Fruit fly (Drosophila melanogaster): ENCODE results near the gene CG18675.

Gene CG18675

DNA sequence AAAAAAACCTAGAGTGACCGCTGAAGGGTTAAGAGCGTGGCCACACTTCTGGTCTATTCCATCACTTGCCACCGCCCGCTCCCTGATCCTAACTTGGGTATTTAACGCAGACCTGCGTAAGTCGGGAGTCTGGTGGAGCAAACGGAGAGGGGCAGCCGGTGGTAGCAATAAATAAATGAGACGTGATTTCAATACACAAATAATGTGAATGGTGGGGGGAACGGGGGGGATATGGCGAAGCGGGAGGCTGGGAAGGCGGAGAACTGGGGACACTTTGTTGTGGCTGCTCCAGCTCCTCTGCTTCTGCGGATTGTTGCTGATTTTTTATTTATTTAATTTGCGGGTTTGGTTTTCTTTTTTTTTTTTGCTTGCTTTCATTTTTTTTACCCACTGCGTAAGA lies 15.8 kb upstream of the CG18675 start:
- TF ChIP-seq pan (optimal IDR thresholded peaks at IDR 0.05): no peak
- TF ChIP-seq psq (optimal IDR thresholded peaks at IDR 0.05): no peak
- no peak for TF ChIP-seq usp (GFP tag; optimal IDR thresholded peaks at IDR 0.05)
- no peak for TF ChIP-seq Dll (optimal IDR thresholded peaks at IDR 0.05)
- no peak for TF ChIP-seq EcR (GFP tag; optimal IDR thresholded peaks at IDR 0.05)
- TF ChIP-seq CG8478 (optimal IDR thresholded peaks at IDR 0.05): no peak

DNA sequence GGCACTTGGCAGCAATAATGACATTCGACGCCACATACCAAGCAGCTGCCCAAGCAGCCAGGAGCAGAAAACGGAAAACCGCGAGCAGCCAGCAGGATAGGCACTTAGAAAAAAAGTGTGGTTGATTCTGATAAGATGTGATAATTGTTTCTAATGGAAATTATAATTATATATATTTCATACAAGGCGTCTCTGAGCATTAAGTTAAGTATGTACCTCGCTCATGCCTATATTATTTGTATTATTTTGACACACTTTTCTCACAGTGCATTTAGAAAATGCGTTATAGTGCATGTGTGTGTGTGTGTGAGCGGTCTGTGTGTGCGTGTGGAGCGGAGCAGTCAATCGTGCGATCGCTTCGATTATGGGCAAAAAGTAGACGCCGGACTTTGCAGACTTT lies 15.3 kb upstream of the CG18675 start:
- TF ChIP-seq Dll (optimal IDR thresholded peaks at IDR 0.05) (no peak), usp (GFP tag; optimal IDR thresholded peaks at IDR 0.05) (no peak), EcR (GFP tag; optimal IDR thresholded peaks at IDR 0.05) (no peak), CG8478 (optimal IDR thresholded peaks at IDR 0.05) (no peak), pan (optimal IDR thresholded peaks at IDR 0.05) (no peak), psq (optimal IDR thresholded peaks at IDR 0.05) (no peak)

DNA sequence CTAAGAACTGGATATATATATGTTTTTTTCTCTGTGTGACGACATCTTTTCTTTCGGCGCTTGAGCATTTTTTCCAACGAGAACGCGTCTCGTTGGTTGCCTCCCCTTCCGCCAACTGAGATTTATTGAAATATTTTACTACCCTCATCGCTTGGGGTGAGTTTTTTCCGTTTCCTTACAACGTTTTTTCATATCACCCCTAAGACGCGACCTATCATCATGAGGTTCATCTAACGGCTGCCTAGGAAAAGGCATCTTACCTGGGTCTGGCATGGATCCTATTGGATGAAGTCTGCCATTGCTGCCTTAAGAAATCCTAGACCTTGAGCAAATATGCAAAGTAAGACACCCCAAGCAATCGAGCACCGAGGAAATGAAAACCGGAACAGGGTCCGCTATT lies 14.4 kb upstream of the CG18675 start:
- no peak for TF ChIP-seq EcR (GFP tag; optimal IDR thresholded peaks at IDR 0.05)
- TF ChIP-seq psq (optimal IDR thresholded peaks at IDR 0.05): no peak
- no peak for TF ChIP-seq CG8478 (optimal IDR thresholded peaks at IDR 0.05)
- TF ChIP-seq usp (GFP tag; optimal IDR thresholded peaks at IDR 0.05): no peak

DNA sequence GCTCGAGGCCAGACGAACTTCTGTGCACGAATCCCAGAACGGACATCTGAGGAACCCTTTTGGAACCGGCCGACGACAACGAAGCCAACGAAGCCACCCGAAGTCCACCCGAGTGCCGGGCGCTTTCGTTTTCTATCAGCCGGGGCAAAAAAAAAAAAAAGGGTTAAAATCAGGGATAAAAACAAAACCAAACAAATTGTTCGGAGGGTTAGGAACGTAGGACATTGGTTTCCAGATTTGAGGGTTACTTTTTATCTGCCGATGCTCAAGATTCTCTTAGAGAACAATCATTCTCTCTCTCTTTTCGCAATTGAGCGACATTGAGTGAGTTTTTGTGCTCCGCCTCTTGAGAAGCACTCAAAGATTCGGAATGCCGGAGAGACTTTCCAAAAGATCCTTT lies 12.8 kb upstream of the CG18675 start, which contains the start of gene nab:
TSS of gene nab (minus strand) at position 7 of the 400 bp plus-strand sequence.
- TF ChIP-seq EcR (GFP tag; optimal IDR thresholded peaks at IDR 0.05) (no peak), Dll (optimal IDR thresholded peaks at IDR 0.05) (no peak), usp (GFP tag; optimal IDR thresholded peaks at IDR 0.05) (no peak), CG8478 (optimal IDR thresholded peaks at IDR 0.05) (no peak), pan (optimal IDR thresholded peaks at IDR 0.05) (no peak), psq (optimal IDR thresholded peaks at IDR 0.05) (no peak)

DNA sequence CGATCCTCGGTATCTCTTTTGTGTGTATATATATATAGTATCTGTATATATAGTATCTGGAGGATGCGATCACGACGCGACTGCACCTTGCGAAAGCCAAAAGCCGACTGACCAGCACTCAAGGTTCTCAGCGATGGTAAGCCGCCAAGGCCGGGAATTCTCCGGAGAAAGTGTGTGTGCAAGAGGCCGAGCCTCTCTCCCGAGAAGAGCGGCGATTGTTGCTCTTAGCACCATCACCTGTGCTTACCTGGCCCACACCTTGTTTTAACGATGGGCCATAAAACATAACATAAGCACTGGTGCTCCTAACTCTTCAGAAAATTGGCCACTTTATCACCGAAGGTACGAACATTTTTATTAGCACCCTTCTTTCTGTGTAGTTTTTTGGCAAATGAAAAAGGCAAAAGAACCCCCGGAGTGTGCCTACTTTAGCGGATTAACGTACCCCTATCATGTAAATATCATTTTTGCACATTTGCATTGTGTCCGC lies 6.3 kb upstream of the CG18675 start, which contains the start of gene mas:
TSS of gene mas (minus strand) at position 112 of the 490 bp plus-strand sequence.
- TF ChIP-seq pan (optimal IDR thresholded peaks at IDR 0.05) (no peak), Dll (optimal IDR thresholded peaks at IDR 0.05) (no peak), usp (GFP tag; optimal IDR thresholded peaks at IDR 0.05) (no peak), EcR (GFP tag; optimal IDR thresholded peaks at IDR 0.05) (no peak), CG8478 (optimal IDR thresholded peaks at IDR 0.05) (no peak), psq (optimal IDR thresholded peaks at IDR 0.05) (no peak)

DNA sequence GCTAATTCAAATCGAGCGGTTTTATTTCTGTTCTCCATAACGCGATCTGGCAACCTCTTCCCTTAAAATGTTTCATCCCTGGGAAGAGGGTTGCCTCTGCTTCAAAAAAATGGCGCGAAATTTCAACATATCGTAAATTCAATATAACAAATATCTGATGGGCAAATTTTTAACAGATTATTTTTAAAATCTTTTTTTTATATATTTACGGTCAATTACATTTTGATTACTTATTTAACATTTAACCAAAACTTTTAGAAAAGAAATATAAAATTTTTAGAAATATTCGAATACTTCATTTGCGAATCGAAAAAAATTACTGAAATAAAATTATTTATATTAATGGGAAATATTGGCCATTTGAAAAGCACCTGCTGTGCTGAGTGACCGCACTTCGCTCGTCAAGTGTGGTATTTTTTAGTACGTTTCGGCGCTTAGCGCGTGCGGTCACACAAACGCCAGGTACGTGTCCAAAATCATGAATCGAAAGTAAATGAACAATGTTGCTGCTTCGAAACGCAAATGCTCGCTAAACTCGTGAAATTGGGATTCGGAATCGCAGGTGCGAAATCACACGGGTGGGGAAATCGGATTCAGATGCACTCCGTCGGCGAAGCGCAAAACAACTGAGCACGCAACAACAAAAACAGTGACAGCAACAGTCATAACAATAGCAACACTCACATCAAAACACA lies 3.6 kb upstream of the CG18675 start, which contains the start of gene Ero1L:
TSS of gene Ero1L (plus strand) at position 448 of the 695 bp plus-strand sequence.
- TF ChIP-seq pan (optimal IDR thresholded peaks at IDR 0.05) (no peak), EcR (GFP tag; optimal IDR thresholded peaks at IDR 0.05) (no peak), Dll (optimal IDR thresholded peaks at IDR 0.05) (no peak), usp (GFP tag; optimal IDR thresholded peaks at IDR 0.05) (no peak), psq (optimal IDR thresholded peaks at IDR 0.05) (no peak)

DNA sequence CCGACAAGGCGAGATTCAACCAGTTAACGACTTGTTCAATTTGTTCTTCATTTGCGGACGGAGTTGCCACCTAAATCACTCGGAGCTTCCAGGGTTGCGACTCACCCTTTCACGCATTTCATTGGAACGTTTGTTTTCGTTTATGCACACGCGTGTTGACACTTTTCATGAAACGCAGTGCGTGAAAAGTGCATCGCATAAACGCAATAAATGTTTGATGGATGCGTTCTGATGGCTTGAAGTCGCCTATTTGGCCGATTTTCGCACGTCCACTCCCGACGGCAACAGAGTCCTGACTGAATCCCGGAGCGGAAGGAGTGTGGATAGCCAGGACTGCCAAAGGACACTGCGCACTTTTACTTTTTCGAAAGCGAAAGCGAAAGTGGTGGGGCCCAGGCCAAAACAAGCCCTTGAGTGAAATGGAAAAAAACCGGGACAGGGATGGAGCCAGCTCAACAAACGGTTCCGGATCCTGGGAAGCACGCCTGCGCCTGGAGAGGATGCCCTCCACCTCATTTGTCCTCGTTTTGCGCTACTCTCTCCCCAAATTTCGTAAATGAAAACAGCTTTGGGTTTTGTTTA lies 4.4 kb downstream of the CG18675 start, which contains the start of gene Teh4:
TSS of gene Teh4 (minus strand) at position 290 of the 582 bp plus-strand sequence.
- no peak for TF ChIP-seq Dll (optimal IDR thresholded peaks at IDR 0.05)
- TF ChIP-seq EcR (GFP tag; optimal IDR thresholded peaks at IDR 0.05): no peak
- TF ChIP-seq psq (optimal IDR thresholded peaks at IDR 0.05): no peak
- TF ChIP-seq pan (optimal IDR thresholded peaks at IDR 0.05): no peak
- TF ChIP-seq CG8478 (optimal IDR thresholded peaks at IDR 0.05): no peak
- no peak for TF ChIP-seq usp (GFP tag; optimal IDR thresholded peaks at IDR 0.05)

DNA sequence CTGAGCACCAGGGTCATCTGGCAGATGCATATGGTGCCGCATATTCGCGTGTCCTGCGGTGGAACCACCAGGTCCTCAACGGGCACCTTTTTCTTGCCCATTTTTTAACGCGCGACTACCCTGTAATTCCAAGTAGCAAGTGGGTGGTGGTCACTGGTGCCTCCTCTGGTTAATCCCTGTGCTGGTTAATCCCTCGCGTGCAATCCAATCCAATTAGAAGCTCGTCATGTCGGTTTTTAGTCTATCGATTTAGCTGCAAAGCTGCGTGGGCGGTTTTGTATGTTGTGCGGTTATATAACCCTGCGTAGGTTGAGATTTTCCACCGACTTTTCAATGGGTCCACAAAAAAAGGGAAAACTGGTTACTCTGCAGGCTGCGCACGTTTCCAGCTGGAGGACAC lies 10.9 kb downstream of the CG18675 start, which contains the start of gene Teh3:
TSS of gene Teh3 (minus strand) at position 101 of the 400 bp plus-strand sequence.
- TF ChIP-seq pan (optimal IDR thresholded peaks at IDR 0.05): no peak
- TF ChIP-seq CG8478 (optimal IDR thresholded peaks at IDR 0.05): no peak
- TF ChIP-seq EcR (GFP tag; optimal IDR thresholded peaks at IDR 0.05): no peak
- no peak for TF ChIP-seq usp (GFP tag; optimal IDR thresholded peaks at IDR 0.05)
- no peak for TF ChIP-seq Dll (optimal IDR thresholded peaks at IDR 0.05)
- no peak for TF ChIP-seq psq (optimal IDR thresholded peaks at IDR 0.05)

DNA sequence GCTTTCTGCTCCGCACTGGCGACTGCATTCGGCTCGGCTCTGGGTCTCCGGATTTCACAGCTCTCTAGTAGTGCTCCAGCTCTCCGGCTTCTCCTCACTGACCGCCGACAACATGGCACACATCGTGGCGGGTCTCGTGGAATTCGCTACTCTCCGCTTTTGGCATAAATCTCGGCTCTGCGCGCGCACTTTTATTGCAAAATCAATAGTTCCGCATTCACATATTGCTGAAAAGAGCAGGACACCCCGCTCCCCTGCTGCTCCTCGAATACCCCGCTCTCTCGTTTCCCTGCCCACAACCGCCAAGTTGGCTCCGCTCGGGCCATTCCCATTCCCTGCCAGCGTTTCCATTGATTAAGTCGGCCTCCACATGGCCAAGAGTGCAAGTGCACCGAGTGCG lies 11.6 kb downstream of the CG18675 start:
- TF ChIP-seq Dll (optimal IDR thresholded peaks at IDR 0.05): no peak
- no peak for TF ChIP-seq psq (optimal IDR thresholded peaks at IDR 0.05)
- TF ChIP-seq EcR (GFP tag; optimal IDR thresholded peaks at IDR 0.05): no peak
- no peak for TF ChIP-seq CG8478 (optimal IDR thresholded peaks at IDR 0.05)
- no peak for TF ChIP-seq usp (GFP tag; optimal IDR thresholded peaks at IDR 0.05)
- no peak for TF ChIP-seq pan (optimal IDR thresholded peaks at IDR 0.05)

DNA sequence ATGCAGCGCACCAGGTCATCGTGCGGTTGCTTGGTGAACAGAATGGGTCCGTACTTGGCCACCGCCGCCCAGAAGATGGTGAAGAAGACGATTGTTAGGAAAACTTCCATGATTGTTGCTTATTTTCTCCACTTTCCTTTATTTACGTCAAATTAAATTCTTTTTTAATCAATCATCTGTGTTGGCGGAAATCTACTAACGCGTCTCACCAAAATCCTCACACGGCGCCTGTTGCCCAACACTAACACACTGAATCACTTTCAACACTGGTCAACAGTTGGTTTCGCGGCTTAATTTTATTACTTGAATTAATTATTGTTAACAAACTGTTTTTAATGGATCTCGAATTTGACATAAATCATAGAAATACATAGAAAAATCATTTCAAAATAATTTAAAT lies 13.0 kb downstream of the CG18675 start, which contains the start of gene VhaM9.7-c:
TSS of gene VhaM9.7-c (minus strand) at position 207 of the 400 bp plus-strand sequence.
- TF ChIP-seq pan (optimal IDR thresholded peaks at IDR 0.05) (no peak), CG8478 (optimal IDR thresholded peaks at IDR 0.05) (no peak), Dll (optimal IDR thresholded peaks at IDR 0.05) (no peak), EcR (GFP tag; optimal IDR thresholded peaks at IDR 0.05) (no peak), psq (optimal IDR thresholded peaks at IDR 0.05) (no peak), usp (GFP tag; optimal IDR thresholded peaks at IDR 0.05) (no peak)

DNA sequence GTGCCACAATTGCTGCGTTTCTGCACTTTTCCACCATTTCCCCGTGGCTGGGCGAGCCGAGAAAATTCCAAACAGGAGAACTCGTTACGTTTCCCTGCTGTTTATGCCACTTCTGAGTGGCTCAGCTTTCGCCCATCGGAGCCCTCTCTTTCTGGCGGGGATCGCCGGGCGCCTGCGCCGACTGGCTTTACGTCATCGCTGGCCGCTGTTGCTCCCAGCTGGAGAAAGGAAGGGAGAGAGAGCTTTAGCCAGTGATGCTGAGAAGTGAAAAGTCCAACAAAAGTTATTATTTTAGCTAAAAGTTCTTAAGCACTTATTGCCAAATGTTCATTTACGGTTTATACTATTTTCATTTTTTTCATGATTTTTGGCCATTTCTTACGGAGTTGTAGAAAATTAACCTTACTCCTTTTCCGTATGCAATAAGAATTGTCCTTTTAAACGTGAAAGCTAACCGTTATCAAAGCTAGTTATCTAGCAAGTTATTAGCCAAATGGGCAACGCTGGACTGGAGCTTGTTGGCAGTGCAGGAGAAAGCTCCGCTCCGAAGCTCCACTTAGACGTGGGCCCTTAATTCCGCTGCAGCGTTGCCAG lies 14.3 kb downstream of the CG18675 start, which contains the start of the genes Teh2 and tipE:
TSS of gene Teh2 (minus strand) at position 94 of the 594 bp plus-strand sequence.
TSS of gene tipE (plus strand) at position 570 of the 594 bp plus-strand sequence.
- TF ChIP-seq Dll (optimal IDR thresholded peaks at IDR 0.05) (no peak), pan (optimal IDR thresholded peaks at IDR 0.05) (no peak), EcR (GFP tag; optimal IDR thresholded peaks at IDR 0.05) (no peak), CG8478 (optimal IDR thresholded peaks at IDR 0.05) (no peak), psq (optimal IDR thresholded peaks at IDR 0.05) (no peak), usp (GFP tag; optimal IDR thresholded peaks at IDR 0.05) (no peak)
